Worm (Caenorhabditis elegans): ENCODE results near the gene gln-6.
"Not testable (repeated sequence)": the region's sequence is repeated elsewhere in the genome, so short reads cannot be mapped to it uniquely, and the experiment has no call there.

Gene gln-6

DNA sequence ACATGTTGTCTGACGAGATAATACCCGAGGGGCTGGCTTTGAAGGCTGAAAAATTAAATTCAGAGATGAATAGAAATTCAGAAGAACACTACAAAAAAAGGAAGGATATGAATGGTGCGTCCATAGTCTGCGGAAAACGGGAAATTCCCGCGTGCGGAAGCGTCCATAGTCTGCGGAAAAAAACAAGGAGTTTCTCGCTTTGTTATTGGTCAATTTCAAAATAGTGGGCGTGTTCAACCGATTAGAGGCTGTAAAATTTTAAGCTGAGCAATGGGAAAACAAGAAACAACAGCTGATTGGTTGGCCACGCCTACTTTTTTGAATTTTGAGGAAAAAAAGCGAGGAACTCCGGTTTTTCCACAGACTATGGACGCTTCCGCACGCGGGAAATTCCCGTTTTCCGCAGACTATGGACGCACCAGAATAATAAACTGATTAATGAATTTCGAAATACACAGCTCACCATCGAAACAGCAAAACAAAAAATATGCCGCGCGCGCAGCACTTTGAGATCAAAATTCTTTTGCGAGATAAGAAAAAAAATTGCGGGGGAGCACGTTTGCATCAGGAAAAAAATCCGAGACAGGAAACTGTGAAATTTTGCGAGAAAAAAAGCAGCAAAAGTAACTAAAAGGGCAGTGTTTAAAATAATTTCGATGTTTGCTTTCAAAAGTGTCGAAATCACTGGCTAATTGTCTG, at the start of gene gln-6:
TSS of gene gln-6 (minus strand) at position 51 of the 699 bp plus-strand sequence.
- TF ChIP-seq W03F9.2, him-1, dao-5 (tag; optimal IDR thresholded peaks at IDR 0.05): not testable (repeated sequence)

- TF ChIP-seq W03F9.2 (tag; optimal IDR thresholded peaks at IDR 0.05) (no peak), dao-5 (tag; optimal IDR thresholded peaks at IDR 0.05) (no peak), him-1 (tag; optimal IDR thresholded peaks at IDR 0.05) (no peak)
Measured at ce11 chrIV:9789496-9789895, 48.8 kb upstream of the gln-6 start, which contains the start of gene T13F2.4. T13F2.4 (plus strand) TSS chrIV:9789796.

ce11 chrIV:9784689-9785088, 44.0 kb upstream of the gln-6 start, which contains the start of gene sre-4:
sre-4 (minus strand) TSS chrIV:9784789.
- no peak for TF ChIP-seq dao-5 (tag; optimal IDR thresholded peaks at IDR 0.05)
- TF ChIP-seq W03F9.2 (tag; optimal IDR thresholded peaks at IDR 0.05) = no peak
- TF ChIP-seq him-1 (tag; optimal IDR thresholded peaks at IDR 0.05) = no peak

DNA sequence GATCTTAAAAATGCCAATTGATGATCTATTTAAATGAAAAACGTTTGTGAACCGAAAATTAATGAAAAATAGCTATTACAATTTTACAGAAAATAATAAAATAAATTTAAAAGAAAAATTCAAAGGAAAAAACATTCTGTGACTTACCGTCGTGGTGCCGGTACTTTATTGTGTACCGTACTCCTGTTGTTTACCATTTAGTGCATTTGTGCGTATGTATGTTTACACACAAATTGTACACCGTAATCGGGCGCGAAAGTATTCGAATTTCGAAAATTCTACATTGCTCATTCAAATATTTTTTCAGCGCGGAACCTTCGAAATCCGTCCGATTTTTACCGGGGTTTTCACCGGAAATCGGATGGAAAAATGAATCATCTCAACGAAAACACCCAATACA, 37.3 kb upstream of the gln-6 start, which contains the start of gene T13F2.6:
TSS of gene T13F2.6 (plus strand) at position 306 of the 400 bp plus-strand sequence.
- TF ChIP-seq dao-5 (tag; optimal IDR thresholded peaks at IDR 0.05) (no peak), him-1 (tag; optimal IDR thresholded peaks at IDR 0.05) (no peak), W03F9.2 (tag; optimal IDR thresholded peaks at IDR 0.05) (peak; percentile 43)

DNA sequence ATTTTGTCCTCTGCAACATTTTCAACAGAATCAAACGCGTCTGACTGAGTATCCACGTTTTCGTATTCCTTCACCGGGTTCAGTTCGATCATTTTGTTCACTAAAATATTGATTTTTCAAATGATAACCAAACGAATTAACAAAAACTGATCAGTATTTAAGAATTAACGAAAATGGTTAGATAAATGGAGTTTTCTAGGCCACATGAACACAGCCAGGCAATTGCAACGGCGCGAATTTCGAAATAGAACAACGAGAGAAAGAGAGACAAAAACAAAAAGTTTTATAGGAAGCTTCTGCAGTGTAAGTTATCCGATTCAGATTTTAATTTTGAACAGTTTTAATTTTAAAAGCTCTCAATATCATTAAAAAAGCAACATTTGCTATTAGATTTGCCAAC, 36.8 kb upstream of the gln-6 start, which contains the start of gene sna-2:
TSS of gene sna-2 (minus strand) at position 100 of the 400 bp plus-strand sequence.
- TF ChIP-seq W03F9.2 (tag; optimal IDR thresholded peaks at IDR 0.05) (no peak), him-1 (tag; optimal IDR thresholded peaks at IDR 0.05) (no peak), dao-5 (tag; optimal IDR thresholded peaks at IDR 0.05) (no peak)

DNA sequence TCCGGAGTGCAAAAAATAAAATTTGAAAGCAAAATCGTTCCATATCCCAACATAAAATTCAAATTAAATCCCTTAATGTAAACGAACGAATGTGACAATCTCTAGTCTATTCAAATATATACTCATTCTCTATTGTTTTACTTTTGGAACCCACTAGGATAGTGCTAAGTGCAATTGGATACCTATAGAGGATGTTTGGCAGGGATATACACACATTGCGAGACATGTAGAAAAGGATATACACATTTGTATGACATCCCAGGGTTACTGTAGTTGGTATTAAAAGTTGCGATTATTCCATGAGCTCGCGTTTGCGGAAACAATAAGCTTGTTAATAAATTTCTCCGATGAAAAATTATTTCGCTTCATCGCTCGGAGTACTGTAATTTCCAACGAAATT, 32.7 kb upstream of the gln-6 start:
- TF ChIP-seq W03F9.2 (tag; optimal IDR thresholded peaks at IDR 0.05) = no peak
- no peak for TF ChIP-seq dao-5 (tag; optimal IDR thresholded peaks at IDR 0.05)
- TF ChIP-seq him-1 (tag; optimal IDR thresholded peaks at IDR 0.05) = no peak

DNA sequence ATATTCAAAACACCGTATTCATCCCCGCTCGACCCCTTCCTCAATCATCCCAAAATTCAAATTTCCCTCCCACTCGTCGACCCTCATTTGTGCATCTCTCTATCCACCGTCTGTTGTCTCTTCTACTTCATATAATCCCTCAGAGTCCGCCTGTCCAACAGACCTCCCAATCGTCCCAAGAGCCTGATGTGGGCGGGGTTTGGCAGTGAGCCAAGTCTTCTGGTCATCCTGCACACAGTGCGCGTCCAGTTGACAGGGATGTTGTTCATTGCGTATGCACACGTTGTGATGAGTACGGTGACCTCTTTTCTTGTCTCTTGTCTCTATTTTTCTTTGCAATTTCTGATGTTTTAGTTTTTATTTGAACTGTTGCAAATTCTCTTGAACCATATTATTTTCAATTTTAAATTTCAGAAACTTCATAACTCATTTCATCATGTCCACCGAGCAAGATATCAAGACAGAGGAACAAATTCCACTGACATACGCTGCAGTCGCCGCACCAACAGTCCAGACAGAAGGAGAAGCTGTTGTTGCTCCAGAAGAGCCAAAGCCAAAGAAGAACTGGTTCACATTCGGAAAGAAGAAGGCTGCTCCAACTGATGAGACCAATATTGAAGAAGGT, 31.5 kb upstream of the gln-6 start, which contains the start of gene cav-1:
TSS of gene cav-1 (plus strand) at position 415 of the 625 bp plus-strand sequence.
- TF ChIP-seq W03F9.2 (tag; optimal IDR thresholded peaks at IDR 0.05) (no peak), him-1 (tag; optimal IDR thresholded peaks at IDR 0.05) (no peak), dao-5 (tag; optimal IDR thresholded peaks at IDR 0.05) (no peak)

DNA sequence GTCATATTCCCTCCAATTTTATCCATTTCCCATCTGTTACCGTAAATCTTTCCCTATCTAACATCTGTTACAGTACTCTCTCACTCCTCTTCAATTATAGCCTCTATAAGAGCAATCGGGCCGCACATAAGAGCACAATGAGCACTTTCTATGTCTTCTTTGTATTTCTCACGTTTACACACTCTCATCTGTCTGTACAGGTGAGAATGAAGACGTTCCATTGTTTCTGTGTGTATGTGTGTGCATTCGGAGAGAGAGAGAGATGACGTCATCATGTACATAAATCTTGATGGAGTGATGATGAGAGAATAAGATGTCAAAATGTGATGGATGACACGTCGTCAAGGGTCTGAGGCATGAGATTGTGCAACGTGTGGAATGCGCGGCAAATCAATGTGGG, 30.1 kb upstream of the gln-6 start:
- TF ChIP-seq dao-5 (tag; optimal IDR thresholded peaks at IDR 0.05) (no peak), W03F9.2 (tag; optimal IDR thresholded peaks at IDR 0.05) (no peak), him-1 (tag; optimal IDR thresholded peaks at IDR 0.05) (no peak)

ce11 chrIV:9769746-9770145, 29.0 kb upstream of the gln-6 start, which contains the start of gene msp-78:
msp-78 (plus strand) TSS chrIV:9770046.
- TF ChIP-seq W03F9.2, him-1, dao-5 (tag; optimal IDR thresholded peaks at IDR 0.05): not testable (repeated sequence)

DNA sequence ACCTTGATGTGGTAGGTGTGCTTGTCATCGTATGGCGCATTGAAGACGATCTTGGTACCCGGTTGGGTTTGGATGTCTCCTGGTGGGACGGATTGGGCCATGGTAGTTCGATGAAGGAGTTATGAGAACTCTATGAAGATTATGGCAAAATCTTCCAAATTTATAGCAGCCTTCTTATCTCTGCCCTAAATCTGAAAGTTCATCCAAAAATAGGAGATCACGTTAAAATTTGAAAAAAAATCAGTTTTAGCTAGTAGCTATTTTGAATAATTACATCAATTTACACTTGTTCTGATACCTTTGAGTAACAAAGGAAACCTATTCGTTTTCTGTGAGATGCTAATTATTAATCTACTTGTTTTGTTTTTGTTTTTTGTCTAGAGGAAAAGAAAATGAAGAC, 26.4 kb upstream of the gln-6 start, which contains the start of gene msp-79:
TSS of gene msp-79 (minus strand) at position 101 of the 400 bp plus-strand sequence.
- not testable (repeated sequence) for TF ChIP-seq dao-5, W03F9.2, him-1 (tag; optimal IDR thresholded peaks at IDR 0.05)

- TF ChIP-seq him-1 (tag; optimal IDR thresholded peaks at IDR 0.05) (no peak), W03F9.2 (tag; optimal IDR thresholded peaks at IDR 0.05) (no peak), dao-5 (tag; optimal IDR thresholded peaks at IDR 0.05) (no peak)
Measured at ce11 chrIV:9766250-9766649, 25.5 kb upstream of the gln-6 start, which contains the start of gene ssp-36. ssp-36 (minus strand) TSS chrIV:9766350.

- TF ChIP-seq W03F9.2 (tag; optimal IDR thresholded peaks at IDR 0.05) (no peak), him-1 (tag; optimal IDR thresholded peaks at IDR 0.05) (no peak), dao-5 (tag; optimal IDR thresholded peaks at IDR 0.05) (no peak)
Measured at ce11 chrIV:9762667-9763173, 22.0 kb upstream of the gln-6 start.

- TF ChIP-seq dao-5 (tag; optimal IDR thresholded peaks at IDR 0.05) = no peak
- TF ChIP-seq W03F9.2 (tag; optimal IDR thresholded peaks at IDR 0.05) = no peak
- no peak for TF ChIP-seq him-1 (tag; optimal IDR thresholded peaks at IDR 0.05)
Measured at ce11 chrIV:9761751-9762150, 21.1 kb upstream of the gln-6 start.

ce11 chrIV:9757425-9757740, 16.7 kb upstream of the gln-6 start, which contains the start of gene nhr-97:
nhr-97 (plus strand) TSS chrIV:9757641.
- no peak for TF ChIP-seq dao-5 (tag; optimal IDR thresholded peaks at IDR 0.05)
- no peak for TF ChIP-seq W03F9.2 (tag; optimal IDR thresholded peaks at IDR 0.05)
- TF ChIP-seq him-1 (tag; optimal IDR thresholded peaks at IDR 0.05) = no peak
